Worm (Caenorhabditis elegans): ENCODE data around the gene T26A5.2.

T26A5.2 gene

ce11 chrIII:6467005-6467404, at the start of gene T26A5.2:
T26A5.2 (plus strand) TSS chrIII:6467305.
- TF ChIP-seq ztf-23 (GFP tag; IDR thresholded peaks at IDR 0.05) (no peak), ref-1 (GFP tag; conservative IDR thresholded peaks at IDR 0.05) (no peak), tab-1 (GFP tag; IDR thresholded peaks at IDR 0.05) (no peak), klf-2 (GFP tag; conservative IDR thresholded peaks at IDR 0.05) (no peak)

ce11 chrIII:6418254-6418653, 48.9 kb upstream of the T26A5.2 start:
- no peak for TF ChIP-seq tab-1 (GFP tag; IDR thresholded peaks at IDR 0.05)
- no peak for TF ChIP-seq cog-1 (tag; optimal IDR thresholded peaks at IDR 0.05)
- no peak for TF ChIP-seq ref-1 (GFP tag; conservative IDR thresholded peaks at IDR 0.05)

DNA sequence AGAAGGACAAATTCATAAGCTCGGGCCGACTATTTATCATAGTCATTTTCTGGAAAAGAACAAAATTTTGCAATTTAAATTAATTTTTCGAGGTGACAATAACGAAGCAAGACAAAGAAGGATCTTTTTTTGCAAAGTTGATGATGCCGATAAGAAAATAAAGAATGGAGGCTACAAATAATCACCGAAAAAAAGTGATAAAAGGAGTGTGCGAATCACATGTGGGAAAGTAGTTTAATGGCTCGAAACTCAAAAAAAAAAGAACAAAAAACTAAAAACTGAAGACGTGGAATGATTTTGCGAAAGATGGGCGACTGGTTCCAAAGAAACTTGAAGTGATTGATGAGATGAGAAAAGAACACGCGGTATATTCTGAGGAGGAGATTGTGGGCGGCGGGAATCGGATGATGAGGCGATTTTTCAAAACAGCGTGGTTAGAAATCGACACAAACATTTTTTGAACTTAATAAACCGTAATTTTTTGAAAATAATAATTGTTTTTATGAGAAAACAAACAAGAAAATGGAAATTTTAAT, 47.6 kb upstream of the T26A5.2 start, which contains the start of gene atgl-1:
TSS of gene atgl-1 (minus strand) at position 51 of the 536 bp plus-strand sequence.
- TF ChIP-seq ztf-23 (GFP tag; IDR thresholded peaks at IDR 0.05) (no peak), flt-1 (GFP tag; IDR thresholded peaks at IDR 0.05) (no peak), T22C8.4 (GFP tag; IDR thresholded peaks at IDR 0.05) (no peak), ref-1 (GFP tag; conservative IDR thresholded peaks at IDR 0.05) (no peak), med-1 (GFP tag; optimal IDR thresholded peaks at IDR 0.05; ENCODE audit: insufficient read depth) (no peak), tab-1 (GFP tag; IDR thresholded peaks at IDR 0.05) (no peak), klf-2 (GFP tag; conservative IDR thresholded peaks at IDR 0.05) (no peak), ztf-29 (GFP tag; IDR thresholded peaks at IDR 0.05) (no peak), cog-1 (tag; optimal IDR thresholded peaks at IDR 0.05) (no peak)

DNA sequence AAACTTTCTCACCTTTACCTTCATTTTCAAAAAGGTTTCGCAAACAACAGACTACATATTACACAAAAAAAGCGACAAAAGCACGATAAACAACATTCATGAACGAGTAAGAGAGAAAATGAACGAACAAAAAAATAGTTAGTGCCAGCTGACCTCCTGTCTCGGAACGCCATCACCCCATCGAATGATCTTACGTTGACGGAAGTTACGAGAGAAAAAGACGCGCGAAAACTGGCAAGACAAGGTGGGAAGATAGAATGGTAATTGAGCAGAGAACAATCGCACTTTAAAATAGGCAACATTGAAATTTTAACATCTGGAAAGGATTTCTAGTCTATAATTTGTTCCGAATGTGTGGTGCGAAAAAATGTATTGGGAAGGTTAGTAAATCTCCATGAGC, 46.9 kb upstream of the T26A5.2 start:
- TF ChIP-seq klf-2 (GFP tag; conservative IDR thresholded peaks at IDR 0.05) (no peak), flt-1 (GFP tag; IDR thresholded peaks at IDR 0.05) (no peak), ztf-23 (GFP tag; IDR thresholded peaks at IDR 0.05) (no peak), ztf-29 (GFP tag; IDR thresholded peaks at IDR 0.05) (no peak), cog-1 (tag; optimal IDR thresholded peaks at IDR 0.05) (no peak), med-1 (GFP tag; optimal IDR thresholded peaks at IDR 0.05; ENCODE audit: insufficient read depth) (no peak), T22C8.4 (GFP tag; IDR thresholded peaks at IDR 0.05) (no peak), tab-1 (GFP tag; IDR thresholded peaks at IDR 0.05) (no peak)

DNA sequence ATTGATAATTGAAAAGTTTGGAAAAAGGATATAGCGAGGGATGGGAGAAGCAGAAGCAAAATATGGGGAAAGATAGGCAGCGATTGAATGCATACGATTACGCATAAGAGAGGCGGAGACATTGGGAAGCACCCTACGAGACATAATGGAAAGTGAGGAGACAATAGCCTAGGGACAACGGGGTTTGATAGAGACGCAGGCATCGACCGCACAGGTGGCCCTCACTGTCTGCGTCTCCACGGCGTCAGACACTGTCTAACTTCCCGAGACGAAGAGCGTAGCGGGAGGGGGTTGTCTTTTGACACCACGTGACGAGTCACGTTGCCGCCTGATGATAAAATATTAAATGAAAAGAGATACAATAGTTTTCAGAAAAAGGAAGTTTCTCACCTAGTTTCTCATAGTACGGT, 46.1 kb upstream of the T26A5.2 start:
- TF ChIP-seq klf-2 (GFP tag; conservative IDR thresholded peaks at IDR 0.05) (no peak), ztf-23 (GFP tag; IDR thresholded peaks at IDR 0.05) (no peak), flt-1 (GFP tag; IDR thresholded peaks at IDR 0.05) (0 out of 2 replicates have a peak, but pooled peaks have one; percentile 8), ztf-29 (GFP tag; IDR thresholded peaks at IDR 0.05) (peak; percentile 39; the same call in 1 of the 2 replicates), cog-1 (tag; optimal IDR thresholded peaks at IDR 0.05) (peak; percentile 33)

DNA sequence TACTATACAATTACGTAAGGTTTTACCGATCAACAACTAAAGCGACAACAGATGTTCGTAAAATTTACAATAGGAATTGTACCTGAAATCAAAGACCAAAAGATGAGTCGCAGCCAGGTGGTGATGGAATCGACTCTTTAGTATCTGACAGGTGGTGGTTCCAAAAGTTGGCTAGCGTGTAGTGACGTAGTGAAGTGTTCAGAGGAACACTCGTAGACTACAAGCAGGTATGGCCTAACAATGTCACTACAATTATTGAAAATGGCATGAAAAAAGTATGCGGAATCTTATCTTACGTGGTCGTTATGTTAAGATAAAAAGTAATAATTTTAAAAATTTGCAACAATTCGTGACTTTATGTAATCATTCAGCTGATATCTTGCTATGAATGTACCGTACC, 45.6 kb upstream of the T26A5.2 start:
- TF ChIP-seq ztf-23 (GFP tag; IDR thresholded peaks at IDR 0.05) = no peak
- no peak for TF ChIP-seq med-1 (GFP tag; optimal IDR thresholded peaks at IDR 0.05; ENCODE audit: insufficient read depth)
- TF ChIP-seq ref-1 (GFP tag; conservative IDR thresholded peaks at IDR 0.05) = no peak
- no peak for TF ChIP-seq cog-1 (tag; optimal IDR thresholded peaks at IDR 0.05)
- no peak for TF ChIP-seq klf-2 (GFP tag; conservative IDR thresholded peaks at IDR 0.05)
- no peak for TF ChIP-seq flt-1 (GFP tag; IDR thresholded peaks at IDR 0.05)
- TF ChIP-seq ztf-29 (GFP tag; IDR thresholded peaks at IDR 0.05) = no peak

- no peak for TF ChIP-seq flt-1 (GFP tag; IDR thresholded peaks at IDR 0.05)
Observed at ce11 chrIII:6421973-6422511, 45.1 kb upstream of the T26A5.2 start.

DNA sequence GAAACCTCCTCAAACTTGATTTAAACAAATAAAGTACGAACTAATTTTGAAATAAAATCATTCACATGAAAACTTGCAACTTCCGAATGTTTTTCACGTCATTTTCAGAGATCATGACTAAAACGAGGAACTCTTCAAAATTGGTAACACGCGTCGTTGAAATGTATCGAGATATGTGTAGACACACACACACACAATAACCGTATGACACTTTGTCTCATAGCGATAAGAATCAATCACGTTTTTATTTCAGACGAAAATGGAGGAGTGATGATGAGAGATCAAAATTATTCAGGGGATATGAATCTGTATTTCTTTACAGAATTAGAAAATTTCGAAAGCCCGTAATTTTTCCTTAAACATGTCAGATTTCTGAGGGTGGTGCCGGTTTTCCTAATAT, 44.4 kb upstream of the T26A5.2 start:
- no peak for TF ChIP-seq med-1 (GFP tag; optimal IDR thresholded peaks at IDR 0.05; ENCODE audit: insufficient read depth)
- TF ChIP-seq ztf-29 (GFP tag; IDR thresholded peaks at IDR 0.05) = no peak
- TF ChIP-seq ref-1 (GFP tag; conservative IDR thresholded peaks at IDR 0.05) = no peak

DNA sequence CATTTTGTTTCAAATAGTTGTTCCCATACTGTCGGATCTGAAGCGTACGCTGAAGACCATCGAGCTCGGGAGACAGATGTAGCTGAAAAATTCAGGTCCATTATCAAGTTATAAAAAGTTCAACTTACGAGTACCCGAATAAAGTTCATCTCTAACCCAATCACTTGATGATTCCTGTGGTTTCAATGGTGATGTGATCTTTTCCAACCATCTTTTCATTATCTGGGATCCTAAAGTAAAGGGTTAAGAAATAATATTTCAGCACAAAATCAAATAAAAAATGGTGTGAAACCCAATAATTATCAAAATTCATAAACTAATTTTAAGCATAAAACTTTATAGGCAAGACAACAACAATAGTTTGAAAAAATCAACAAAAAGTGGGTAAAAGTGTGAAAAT, 39.9 kb upstream of the T26A5.2 start, which contains the start of gene C05D11.8:
TSS of gene C05D11.8 (minus strand) at position 101 of the 400 bp plus-strand sequence.
- TF ChIP-seq ztf-23 (GFP tag; IDR thresholded peaks at IDR 0.05) (no peak), T22C8.4 (GFP tag; IDR thresholded peaks at IDR 0.05) (no peak), cog-1 (tag; optimal IDR thresholded peaks at IDR 0.05) (no peak), tab-1 (GFP tag; IDR thresholded peaks at IDR 0.05) (no peak), flt-1 (GFP tag; IDR thresholded peaks at IDR 0.05) (no peak), ztf-29 (GFP tag; IDR thresholded peaks at IDR 0.05) (no peak), med-1 (GFP tag; optimal IDR thresholded peaks at IDR 0.05; ENCODE audit: insufficient read depth) (no peak), ref-1 (GFP tag; conservative IDR thresholded peaks at IDR 0.05) (no peak), klf-2 (GFP tag; conservative IDR thresholded peaks at IDR 0.05) (no peak)

- no peak for TF ChIP-seq ref-1 (GFP tag; conservative IDR thresholded peaks at IDR 0.05)
- TF ChIP-seq ztf-23 (GFP tag; IDR thresholded peaks at IDR 0.05) = no peak
- TF ChIP-seq med-1 (GFP tag; optimal IDR thresholded peaks at IDR 0.05; ENCODE audit: insufficient read depth) = no peak
- no peak for TF ChIP-seq flt-1 (GFP tag; IDR thresholded peaks at IDR 0.05)
- TF ChIP-seq ztf-29 (GFP tag; IDR thresholded peaks at IDR 0.05) = no peak
- TF ChIP-seq cog-1 (tag; optimal IDR thresholded peaks at IDR 0.05) = no peak
- no peak for TF ChIP-seq klf-2 (GFP tag; conservative IDR thresholded peaks at IDR 0.05)
- no peak for TF ChIP-seq tab-1 (GFP tag; IDR thresholded peaks at IDR 0.05)
- TF ChIP-seq T22C8.4 (GFP tag; IDR thresholded peaks at IDR 0.05) = no peak
Observed at ce11 chrIII:6430834-6431233, 36.3 kb upstream of the T26A5.2 start, which contains the start of gene popl-1. popl-1 (minus strand) TSS chrIII:6430934.

ce11 chrIII:6431766-6432228, 35.3 kb upstream of the T26A5.2 start, which contains the start of the genes mrps-17 and txdc-9:
mrps-17 (minus strand) TSS chrIII:6431798.
txdc-9 (plus strand) TSS chrIII:6432178.
- TF ChIP-seq flt-1 (GFP tag; IDR thresholded peaks at IDR 0.05) (peak; percentile 68; the same call in 1 of the 2 replicates), med-1 (GFP tag; optimal IDR thresholded peaks at IDR 0.05; ENCODE audit: insufficient read depth) (no peak)
